Fruit fly (Drosophila melanogaster) whole organism, pupa: ENCODE measurements around the gene CG9636.

Experiments
- CG13204 ChIP-seq: fragments of 200-800 bp; sonication (Bioruptor generic); optimal IDR thresholded peaks from 2 replicates; lab custom pipeline; 2018; ENCODE audit warnings: missing biosample characterization, mild to moderate bottlenecking, missing genetic modification characterization, moderate library complexity
- CG15710 ChIP-seq: fragments of 200-800 bp; sonication (Bioruptor generic); optimal IDR thresholded peaks from 2 replicates; lab custom pipeline; 2018; ENCODE audit warnings: missing biosample characterization, mild to moderate bottlenecking, missing genetic modification characterization, moderate library complexity
- CG32121 ChIP-seq: fragments of 200-800 bp; sonication (Bioruptor generic); IDR thresholded peaks from 2 replicates; pipeline ENCODE4 v1.3.6; 2022; ENCODE audit warnings: missing biosample characterization, missing genetic modification characterization
- CG9948 ChIP-seq: fragments of 200-800 bp; sonication (Bioruptor generic); optimal IDR thresholded peaks from 2 replicates; lab custom pipeline; 2018; ENCODE audit warnings: missing biosample characterization, mild to moderate bottlenecking, missing genetic modification characterization, moderate library complexity
- D1 ChIP-seq: fragments of 200-800 bp; sonication (Bioruptor generic); optimal IDR thresholded peaks from 2 replicates; lab custom pipeline; 2018; ENCODE audit warnings: missing biosample characterization, mild to moderate bottlenecking, missing genetic modification characterization, moderate library complexity
- rn ChIP-seq: fragments of 200-800 bp; sonication (Bioruptor generic); IDR thresholded peaks from 2 replicates; pipeline ENCODE4 v1.3.6; 2022; ENCODE audit warnings: missing biosample characterization, missing genetic modification characterization

DNA sequence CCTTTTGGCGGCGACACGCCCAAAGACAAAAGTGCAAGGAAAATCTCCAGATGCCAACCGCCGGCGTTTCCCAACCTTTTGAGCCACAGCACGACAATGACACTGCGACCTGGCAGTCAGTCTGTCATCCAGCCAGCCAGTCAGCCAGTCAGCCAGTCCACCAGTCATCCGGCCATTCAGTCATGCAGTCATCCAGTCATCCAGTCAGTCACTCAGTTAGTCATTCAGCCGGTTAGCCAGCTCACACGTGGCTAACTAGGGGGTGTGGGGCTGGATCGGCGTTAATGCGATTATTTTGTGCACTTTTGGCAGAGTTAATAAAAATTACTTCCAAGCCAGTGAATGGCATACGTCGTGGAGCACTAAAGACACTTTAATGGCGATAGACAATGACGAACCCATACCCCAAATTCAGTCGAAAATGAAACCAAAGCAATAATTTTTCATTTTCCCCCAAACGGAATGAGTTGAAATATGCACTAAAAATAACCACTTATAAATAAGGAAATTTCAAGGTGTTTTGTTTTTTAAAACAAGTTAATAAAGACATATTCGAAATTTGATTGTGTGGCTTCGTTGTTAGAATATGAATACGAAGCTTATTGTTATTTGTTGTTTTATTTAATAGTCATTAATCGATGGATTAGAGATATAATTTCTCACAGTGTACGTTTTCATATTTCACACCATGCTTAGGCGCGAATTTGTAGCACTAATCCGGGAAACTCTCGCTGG is 18.7 kb downstream of the CG9636 start:
- TF ChIP-seq D1 (tag; lab: Kevin White, UChicago) (no peak), CG32121 (GFP tag; lab: Robert Waterston, UW) (no peak), CG15710 (tag; lab: Kevin White, UChicago) (no peak), rn (GFP tag; lab: Robert Waterston, UW) (no peak), CG13204 (GFP tag; lab: Kevin White, UChicago) (no peak), CG9948 (no peak)
